Worm (Caenorhabditis elegans): Measurements from ENCODE around the gene nhr-255.

DNA sequence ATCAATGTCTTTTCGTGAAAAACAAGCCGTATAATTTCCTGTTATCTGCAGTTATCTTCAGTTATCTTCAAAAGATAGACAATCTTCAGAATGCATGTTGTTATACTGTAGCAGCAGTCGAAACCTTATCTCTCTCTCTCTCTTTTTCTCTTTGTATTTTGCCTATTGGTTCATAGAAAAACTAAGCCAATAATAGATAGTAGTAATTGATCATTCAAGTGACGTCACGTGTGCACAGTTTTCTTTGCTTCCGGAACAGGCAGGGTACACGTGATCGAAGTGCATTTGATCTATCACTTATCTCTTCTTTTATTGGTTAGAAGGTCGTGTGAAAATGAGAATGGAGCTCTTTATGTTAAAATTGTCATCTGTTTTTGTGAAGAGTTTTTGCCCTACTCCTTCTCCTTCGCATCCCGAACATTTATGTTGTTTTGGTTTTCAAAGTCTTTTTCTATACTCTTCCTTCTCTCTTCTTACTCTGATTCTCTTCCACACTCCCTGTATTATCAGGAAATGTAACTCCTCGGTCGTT is 37.8 kb upstream of the nhr-255 start:
- TF ChIP-seq aha-1 (tag; optimal IDR thresholded peaks at IDR 0.05) (no peak), mdl-1 (tag; optimal IDR thresholded peaks at IDR 0.05) (peak in 1 of 2 experiments; percentile 26), pax-3 (tag; optimal IDR thresholded peaks at IDR 0.05) (no peak), lin-35 (GFP tag; optimal IDR thresholded peaks at IDR 0.05) (peak in 1 of 2 experiments; percentile 33), ztf-4 (tag; optimal IDR thresholded peaks at IDR 0.05) (no peak), nhr-76 (tag; optimal IDR thresholded peaks at IDR 0.05) (no peak)

Data from whole organism, L1 larva.